Worm (Caenorhabditis elegans): ENCODE data around the gene col-180.

The col-180 gene

ce11 chrX:11664184-11664583 lies 47.9 kb downstream of the col-180 start:
- TF ChIP-seq nhr-43 (tag; optimal IDR thresholded peaks at IDR 0.05; ENCODE audit: poor library complexity, severe bottlenecking) (no peak), pha-4 (tag; optimal IDR thresholded peaks at IDR 0.05) (peak; percentile 64)

ce11 chrX:11662557-11662956 lies 49.5 kb downstream of the col-180 start:
- TF ChIP-seq hmg-11 (tag; optimal IDR thresholded peaks at IDR 0.05) (peak; percentile 16), elt-1 (tag; optimal IDR thresholded peaks at IDR 0.05) (no peak), jun-1 (tag; optimal IDR thresholded peaks at IDR 0.05) (no peak), pha-4 (tag; optimal IDR thresholded peaks at IDR 0.05) (peak; percentile 4), ceh-82 (tag; optimal IDR thresholded peaks at IDR 0.05) (no peak), nhr-23 (tag; optimal IDR thresholded peaks at IDR 0.05) (no peak), tbx-2 (tag; optimal IDR thresholded peaks at IDR 0.05) (no peak), lin-15B (tag; optimal IDR thresholded peaks at IDR 0.05) (no peak), nhr-67 (tag; optimal IDR thresholded peaks at IDR 0.05) (no peak), nhr-77 (tag; optimal IDR thresholded peaks at IDR 0.05) (no peak), nhr-12 (tag; optimal IDR thresholded peaks at IDR 0.05) (no peak), fkh-2 (tag; optimal IDR thresholded peaks at IDR 0.05) (no peak), sea-2 (GFP tag; optimal IDR thresholded peaks at IDR 0.05) (no peak), unc-39 (tag; optimal IDR thresholded peaks at IDR 0.05) (no peak), ceh-28 (tag; optimal IDR thresholded peaks at IDR 0.05) (peak; percentile 7), lsy-12 (tag; optimal IDR thresholded peaks at IDR 0.05) (no peak), lin-39 (tag; optimal IDR thresholded peaks at IDR 0.05) (no peak), daf-12 (tag; optimal IDR thresholded peaks at IDR 0.05) (no peak), unc-62 (GFP tag; optimal IDR thresholded peaks at IDR 0.05) (no peak), ceh-16 (tag; optimal IDR thresholded peaks at IDR 0.05) (no peak)

ce11 chrX:11662069-11662468 lies 50.0 kb downstream of the col-180 start:
- TF ChIP-seq nfya-1 (tag; optimal IDR thresholded peaks at IDR 0.05; ENCODE audit: insufficient read depth) (no peak), ceh-28 (tag; optimal IDR thresholded peaks at IDR 0.05) (no peak), ztf-4 (tag; optimal IDR thresholded peaks at IDR 0.05) (no peak), lin-39 (tag; optimal IDR thresholded peaks at IDR 0.05) (no peak), pha-4 (tag; optimal IDR thresholded peaks at IDR 0.05) (peak; percentile 45), ceh-82 (tag; optimal IDR thresholded peaks at IDR 0.05) (no peak), ztf-11 (tag; optimal IDR thresholded peaks at IDR 0.05) (no peak), nhr-23 (tag; optimal IDR thresholded peaks at IDR 0.05) (no peak), nhr-43 (tag; optimal IDR thresholded peaks at IDR 0.05; ENCODE audit: poor library complexity, severe bottlenecking) (no peak)

ce11 chrX:11661625-11662024 lies 50.5 kb downstream of the col-180 start, which contains the start of gene sfxn-1.5:
sfxn-1.5 (minus strand) TSS chrX:11661660.
- no peak for TF ChIP-seq sea-2 (GFP tag; optimal IDR thresholded peaks at IDR 0.05)
- TF ChIP-seq elt-3 (tag; optimal IDR thresholded peaks at IDR 0.05) = peak in 1 of 3 experiments; percentile 38
- TF ChIP-seq lin-15B (tag; optimal IDR thresholded peaks at IDR 0.05) = no peak
- peak; percentile 98 for TF ChIP-seq pqm-1 (tag; optimal IDR thresholded peaks at IDR 0.05)
- TF ChIP-seq hmg-11 (tag; optimal IDR thresholded peaks at IDR 0.05) = no peak
- TF ChIP-seq mdl-1 (tag; optimal IDR thresholded peaks at IDR 0.05) = peak; percentile 69
- no peak for TF ChIP-seq snpc-4 (tag; optimal IDR thresholded peaks at IDR 0.05)
- no peak for TF ChIP-seq zag-1 (tag; optimal IDR thresholded peaks at IDR 0.05)
- TF ChIP-seq elt-2 (tag; optimal IDR thresholded peaks at IDR 0.05) = peak; percentile 99
- TF ChIP-seq lsy-12 (tag; optimal IDR thresholded peaks at IDR 0.05) = no peak
- peak; percentile 66 for TF ChIP-seq pha-4 (tag; optimal IDR thresholded peaks at IDR 0.05)
- peak; percentile 68 for TF ChIP-seq jun-1 (tag; optimal IDR thresholded peaks at IDR 0.05)
- no peak for TF ChIP-seq nhr-76 (tag; optimal IDR thresholded peaks at IDR 0.05)
- no peak for TF ChIP-seq nhr-67 (tag; optimal IDR thresholded peaks at IDR 0.05)
- no peak for TF ChIP-seq ceh-28 (tag; optimal IDR thresholded peaks at IDR 0.05)
